Worm (Caenorhabditis elegans) whole organism, late embryonic: ENCODE measurements around the gene F54D5.2.
A peak's percentile ranks its signal among the peaks of the same experiment; 100 is the strongest.

Source experiments
- ama-1 ChIP-seq: fragments of 150-350 bp; optimal IDR thresholded peaks from 2 replicates; lab custom pipeline; 2014
- elt-2 ChIP-seq: sonication (generic microtip); optimal IDR thresholded peaks from 2 replicates; lab custom pipeline; 2016; ENCODE audit warnings: missing genetic modification reagents, missing genetic modification characterization, missing compliant biosample characterization
- eyg-1 ChIP-seq: sonication (generic microtip); optimal IDR thresholded peaks from 2 replicates; lab custom pipeline; 2016; ENCODE audit warnings: missing genotype, missing genetic modification characterization, missing compliant biosample characterization
- lin-11 ChIP-seq: fragments of 200-800 bp; sonication (Bioruptor generic); optimal IDR thresholded peaks from 2 replicates; lab custom pipeline; 2018; ENCODE audit warnings: mild to moderate bottlenecking, missing genetic modification characterization, missing compliant biosample characterization
- nfya-1 ChIP-seq: sonication (generic microtip); optimal IDR thresholded peaks from 2 replicates; lab custom pipeline; 2017; ENCODE audit warnings: missing genetic modification characterization, mild to moderate bottlenecking, missing compliant biosample characterization, antibody characterized with exemption, moderate library complexity
- npax-4 ChIP-seq: sonication (generic microtip); optimal IDR thresholded peaks from 2 replicates; lab custom pipeline; 2016; ENCODE audit warnings: missing genetic modification characterization, missing compliant biosample characterization
- pha-4 ChIP-seq: fragments of 150-350 bp; optimal IDR thresholded peaks from 2 replicates; lab custom pipeline; 2018; ENCODE audit warnings: missing biosample characterization, missing genetic modification reagents, missing genetic modification characterization
- ref-2 ChIP-seq: sonication (generic microtip); optimal IDR thresholded peaks from 2 replicates; lab custom pipeline; 2016; ENCODE audit warnings: missing genetic modification characterization, missing compliant biosample characterization
- unc-42 ChIP-seq: sonication (generic microtip); optimal IDR thresholded peaks from 2 replicates; lab custom pipeline; 2016; ENCODE audit warnings: missing genotype, missing genetic modification characterization, missing compliant biosample characterization

DNA sequence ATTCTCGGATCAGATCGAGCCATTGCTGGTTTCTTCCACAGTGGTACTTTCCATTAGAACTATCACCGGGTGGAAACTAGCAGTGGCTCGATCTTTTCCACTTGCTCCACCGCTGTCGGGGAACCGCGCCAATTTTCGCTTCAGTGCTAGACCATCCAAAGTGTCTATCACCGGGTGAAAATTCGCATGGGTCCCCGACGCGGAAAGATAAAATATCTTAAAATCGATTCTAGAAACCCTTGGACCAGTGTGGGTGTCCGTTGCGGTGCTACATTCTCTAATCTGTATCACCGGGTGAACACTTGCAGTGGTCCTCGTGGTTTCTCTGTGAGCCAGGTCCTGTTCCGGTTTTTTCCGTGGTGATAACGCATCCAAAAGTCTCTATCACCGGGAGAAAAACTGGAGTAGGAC, 35.4 kb upstream of the F54D5.2 start:
- TF ChIP-seq ama-1 (lab: Kevin White, UChicago) = peak; percentile 96
- no peak for TF ChIP-seq ref-2 (tag; lab: Kevin White, UChicago)
- no peak for TF ChIP-seq unc-42 (tag; lab: Kevin White, UChicago)
- TF ChIP-seq lin-11 (tag; lab: Kevin White, UChicago) = no peak
- TF ChIP-seq eyg-1 (tag; lab: Kevin White, UChicago) = no peak
- no peak for TF ChIP-seq elt-2
- TF ChIP-seq pha-4 (tag; lab: Kevin White, UChicago) = no peak
- no peak for TF ChIP-seq npax-4 (tag; lab: Kevin White, UChicago)
- TF ChIP-seq nfya-1 (tag; lab: Kevin White, UChicago) = no peak
